Worm (Caenorhabditis elegans): ENCODE measurements around the gene nhx-3.

ce11 chrV:7555875-7556274 lies 10.6 kb upstream of the nhx-3 start:
- no peak for TF ChIP-seq ama-1 (optimal IDR thresholded peaks at IDR 0.05)
- TF ChIP-seq tbx-11 (GFP tag; IDR thresholded peaks at IDR 0.05), result no peak
- TF ChIP-seq ets-7 (tag; optimal IDR thresholded peaks at IDR 0.05), result no peak
- no peak for TF ChIP-seq scrt-1 (GFP tag; IDR thresholded peaks at IDR 0.05)
- no peak for TF ChIP-seq ceh-36 (tag; optimal IDR thresholded peaks at IDR 0.05)
- no peak for TF ChIP-seq hmg-4 (GFP tag; optimal IDR thresholded peaks at IDR 0.05)
- TF ChIP-seq tbx-37 (GFP tag; conservative IDR thresholded peaks at IDR 0.05), result no peak
- TF ChIP-seq B0310.2 (tag; optimal IDR thresholded peaks at IDR 0.05), result no peak
- no peak for TF ChIP-seq hmbx-1 (tag; optimal IDR thresholded peaks at IDR 0.05)
- no peak for TF ChIP-seq flt-1 (GFP tag; IDR thresholded peaks at IDR 0.05)
- TF ChIP-seq pes-1 (GFP tag; IDR thresholded peaks at IDR 0.05), result no peak
- TF ChIP-seq tra-4 (tag; optimal IDR thresholded peaks at IDR 0.05), result no peak
- TF ChIP-seq F13C5.2 (tag; optimal IDR thresholded peaks at IDR 0.05), result no peak
- no peak for TF ChIP-seq hnd-1 (tag; optimal IDR thresholded peaks at IDR 0.05)
